Fruit fly (Drosophila melanogaster) whole organism, embryonic: ENCODE measurements around the gene slmo.

ENCODE experiments used
- Atf3 ChIP-seq: fragments of 200-800 bp; sonication (Bioruptor generic); optimal IDR thresholded peaks from 3 replicates; lab custom pipeline; 2016; ENCODE audit warnings: missing biosample characterization, missing genetic modification characterization
- CG11247 ChIP-seq: fragments of 200-800 bp; sonication (Bioruptor generic); IDR thresholded peaks from 2 replicates; pipeline ENCODE4 v1.3.6; 2022; ENCODE audit warnings: missing biosample characterization, missing genetic modification characterization
- CG11398 ChIP-seq: fragments of 200-800 bp; sonication (Bioruptor generic); optimal IDR thresholded peaks from 2 replicates; lab custom pipeline; 2016; ENCODE audit warnings: missing biosample characterization, missing genetic modification characterization
- CG11723 ChIP-seq: fragments of 200-800 bp; sonication (Bioruptor generic); optimal IDR thresholded peaks from 2 replicates; lab custom pipeline; 2017; ENCODE audit warnings: missing biosample characterization, mild to moderate bottlenecking, missing genetic modification characterization
- CG12219 ChIP-seq: fragments of 200-800 bp; sonication (Bioruptor generic); optimal IDR thresholded peaks from 3 replicates; lab custom pipeline; 2018; ENCODE audit warnings: missing biosample characterization, mild to moderate bottlenecking, missing genetic modification characterization
- CG1233 ChIP-seq: fragments of 200-800 bp; sonication (Bioruptor generic); optimal IDR thresholded peaks from 4 replicates; lab custom pipeline; 2018; ENCODE audit warnings: missing biosample characterization, mild to moderate bottlenecking, missing genetic modification characterization
- CG13624 ChIP-seq: fragments of 200-800 bp; sonication (Bioruptor generic); optimal IDR thresholded peaks from 2 replicates; lab custom pipeline; 2016; ENCODE audit warnings: missing biosample characterization, missing genetic modification characterization
- CG13894 ChIP-seq: fragments of 200-800 bp; sonication (Bioruptor generic); optimal IDR thresholded peaks from 3 replicates; lab custom pipeline; 2018; ENCODE audit warnings: missing biosample characterization, mild to moderate bottlenecking, missing genetic modification characterization, moderate library complexity
- CG17361 ChIP-seq: fragments of 200-800 bp; sonication (Bioruptor generic); IDR thresholded peaks from 3 replicates; pipeline ENCODE4 v1.3.6; 2022; ENCODE audit warnings: missing biosample characterization, missing genetic modification characterization
- CG18476 ChIP-seq: fragments of 200-800 bp; sonication (Bioruptor generic); optimal IDR thresholded peaks from 2 replicates; lab custom pipeline; 2016; ENCODE audit warnings: missing biosample characterization, mild to moderate bottlenecking, missing genetic modification characterization
- CG31388 ChIP-seq: fragments of 200-800 bp; sonication (Bioruptor generic); optimal IDR thresholded peaks from 2 replicates; lab custom pipeline; 2016; ENCODE audit warnings: missing biosample characterization, missing genetic modification characterization
- CG32532 ChIP-seq: fragments of 200-800 bp; sonication (Bioruptor generic); IDR thresholded peaks from 2 replicates; pipeline ENCODE4 v1.3.6; 2022; ENCODE audit warnings: missing biosample characterization, missing genetic modification characterization
- CG3995 ChIP-seq: fragments of 200-800 bp; sonication (Bioruptor generic); optimal IDR thresholded peaks from 3 replicates; lab custom pipeline; 2016; ENCODE audit warnings: missing biosample characterization, missing genetic modification characterization
- CG42726 ChIP-seq: fragments of 200-800 bp; sonication (Bioruptor generic); IDR thresholded peaks from 2 replicates; pipeline ENCODE4 v1.3.6; 2022; ENCODE audit warnings: missing biosample characterization, missing genetic modification characterization; ENCODE audit not compliant: partially characterized antibody
- CG43689 ChIP-seq: fragments of 200-800 bp; sonication (Bioruptor generic); IDR thresholded peaks from 2 replicates; pipeline ENCODE4 v1.3.6; 2022; ENCODE audit warnings: missing biosample characterization, missing genetic modification characterization
- CG4854 ChIP-seq: fragments of 200-800 bp; sonication (Bioruptor generic); optimal IDR thresholded peaks from 2 replicates; lab custom pipeline; 2016; ENCODE audit warnings: missing biosample characterization, missing genetic modification characterization, inconsistent platforms
- CG6689 ChIP-seq: fragments of 200-800 bp; sonication (Bioruptor generic); IDR thresholded peaks from 2 replicates; pipeline ENCODE4 v1.3.6; 2022; ENCODE audit warnings: missing biosample characterization, missing genetic modification characterization
- CG7357 ChIP-seq: fragments of 200-800 bp; sonication (Bioruptor generic); IDR thresholded peaks from 3 replicates; pipeline ENCODE4 v1.3.6; 2022; ENCODE audit warnings: missing biosample characterization, missing genetic modification characterization
- CG7745 ChIP-seq: fragments of 200-800 bp; sonication (Bioruptor generic); optimal IDR thresholded peaks from 2 replicates; lab custom pipeline; 2018; ENCODE audit warnings: missing biosample characterization, mild to moderate bottlenecking, missing genetic modification characterization, moderate library complexity
- Chrac-16 ChIP-seq: fragments of 200-800 bp; sonication (Bioruptor generic); optimal IDR thresholded peaks from 3 replicates; lab custom pipeline; 2016; ENCODE audit warnings: missing biosample characterization, missing genetic modification characterization
- Dip2 ChIP-seq: fragments of 200-800 bp; sonication (Bioruptor generic); IDR thresholded peaks from 2 replicates; pipeline ENCODE4 v1.3.6; 2022; ENCODE audit warnings: missing biosample characterization, missing genetic modification characterization
- Dll ChIP-seq: fragments of 200-800 bp; sonication (Bioruptor generic); IDR thresholded peaks from 4 replicates; pipeline ENCODE4 v1.3.6; 2022; ENCODE audit warnings: missing biosample characterization, missing genetic modification characterization; ENCODE audit not compliant: partially characterized antibody
- ERR ChIP-seq: fragments of 200-800 bp; sonication (Bioruptor generic); optimal IDR thresholded peaks from 2 replicates; lab custom pipeline; 2016; ENCODE audit warnings: missing biosample characterization, missing genetic modification characterization
- GATAe ChIP-seq: fragments of 200-800 bp; sonication (Bioruptor generic); conservative IDR thresholded peaks from 2 replicates; pipeline ENCODE4 v1.3.6; 2022; ENCODE audit warnings: missing biosample characterization, missing genetic modification characterization
- Gsc ChIP-seq: fragments of 200-800 bp; sonication (Bioruptor generic); IDR thresholded peaks from 2 replicates; pipeline ENCODE4 v1.3.6; 2022; ENCODE audit warnings: missing biosample characterization, missing genetic modification characterization
- Hey ChIP-seq: fragments of 200-800 bp; sonication (Bioruptor generic); optimal IDR thresholded peaks from 3 replicates; lab custom pipeline; 2018; ENCODE audit warnings: missing biosample characterization, mild to moderate bottlenecking, missing genetic modification characterization
- Med ChIP-seq: fragments of 200-800 bp; sonication (Bioruptor generic); peaks from one replicate; lab custom pipeline; 2016; ENCODE audit warnings: missing biosample characterization, missing genetic modification characterization, mild to moderate bottlenecking, inconsistent platforms, moderate library complexity
- Myb ChIP-seq: fragments of 200-800 bp; sonication (Bioruptor generic); optimal IDR thresholded peaks from 2 replicates; lab custom pipeline; 2016; ENCODE audit warnings: missing biosample characterization, missing genetic modification characterization
- NC2α ChIP-seq: fragments of 200-800 bp; sonication (Bioruptor generic); optimal IDR thresholded peaks from 2 replicates; lab custom pipeline; 2016; ENCODE audit warnings: missing biosample characterization, missing genetic modification characterization
- NK7.1 ChIP-seq: fragments of 200-800 bp; sonication (Bioruptor generic); optimal IDR thresholded peaks from 3 replicates; lab custom pipeline; 2016; ENCODE audit warnings: missing biosample characterization, missing genetic modification characterization
- Sin3A ChIP-seq: fragments of >200 bp; optimal IDR thresholded peaks from 2 replicates; lab custom pipeline; 2018
- Spps ChIP-seq: fragments of 200-800 bp; sonication (Bioruptor generic); optimal IDR thresholded peaks from 2 replicates; lab custom pipeline; 2018; ENCODE audit warnings: missing biosample characterization, mild to moderate bottlenecking, missing genetic modification characterization
- ac ChIP-seq: fragments of 200-800 bp; sonication (Bioruptor generic); optimal IDR thresholded peaks from 3 replicates; lab custom pipeline; 2017; ENCODE audit warnings: missing biosample characterization, mild to moderate bottlenecking, missing genetic modification characterization
- bcd ChIP-seq: fragments of 200-800 bp; sonication (Bioruptor generic); optimal IDR thresholded peaks from 2 replicates; lab custom pipeline; 2017; ENCODE audit warnings: missing biosample characterization, mild to moderate bottlenecking, missing genetic modification characterization
- cg ChIP-seq: fragments of 200-800 bp; sonication (Bioruptor generic); optimal IDR thresholded peaks from 3 replicates; lab custom pipeline; 2019; ENCODE audit warnings: missing biosample characterization, mild to moderate bottlenecking, missing genetic modification characterization, moderate library complexity
- chm ChIP-seq: fragments of 200-800 bp; sonication (Bioruptor generic); IDR thresholded peaks from 2 replicates; pipeline ENCODE4 v1.3.6; 2022; ENCODE audit warnings: missing biosample characterization, missing genetic modification characterization
- croc ChIP-seq: fragments of 200-800 bp; sonication (Bioruptor generic); conservative IDR thresholded peaks from 3 replicates; pipeline ENCODE4 v1.3.6; 2022; ENCODE audit warnings: missing biosample characterization, missing genetic modification characterization
- danr ChIP-seq: fragments of 200-800 bp; sonication (Bioruptor generic); IDR thresholded peaks from 2 replicates; pipeline ENCODE4 v1.3.6; 2022; ENCODE audit warnings: missing biosample characterization, missing genetic modification characterization
- ftz-f1 ChIP-seq: fragments of 200-800 bp; sonication (Bioruptor generic); optimal IDR thresholded peaks from 2 replicates; lab custom pipeline; 2016; ENCODE audit warnings: missing biosample characterization, missing genetic modification characterization
- grau ChIP-seq: fragments of 200-800 bp; optimal IDR thresholded peaks from 3 replicates; lab custom pipeline; 2019; ENCODE audit warnings: missing biosample characterization, mild to moderate bottlenecking, missing genetic modification characterization, moderate library complexity
- mld ChIP-seq: fragments of 200-800 bp; sonication (Bioruptor generic); IDR thresholded peaks from 3 replicates; pipeline ENCODE4 v1.3.6; 2022; ENCODE audit warnings: missing biosample characterization, missing genetic modification characterization; ENCODE audit not compliant: partially characterized antibody
- pho ChIP-seq: fragments of 200-800 bp; sonication (Bioruptor generic); optimal IDR thresholded peaks from 2 replicates; lab custom pipeline; 2016; ENCODE audit warnings: missing biosample characterization, missing genetic modification characterization
- ro ChIP-seq: fragments of 200-800 bp; sonication (Bioruptor generic); IDR thresholded peaks from 2 replicates; pipeline ENCODE4 v1.3.6; 2022; ENCODE audit warnings: missing biosample characterization, missing genetic modification characterization
- salm ChIP-seq: fragments of 200-800 bp; sonication (Bioruptor generic); optimal IDR thresholded peaks from 2 replicates; lab custom pipeline; 2018; ENCODE audit warnings: missing biosample characterization, mild to moderate bottlenecking, missing genetic modification characterization
- sc ChIP-seq, 3 experiments: fragments of >200 bp in 2 of 3; fragments of 200-800 bp in 1 of 3; sonication (Bioruptor generic) in 1 of 3; optimal IDR thresholded peaks; 2 replicates in 2 of 3; 3 replicates in 1 of 3; lab custom pipeline; 2017; ENCODE audit warnings: mild to moderate bottlenecking in 1 of 3, missing biosample characterization in 1 of 3, missing genetic modification characterization in 1 of 3, missing genetic modification reagents in 1 of 3
- shn ChIP-seq: fragments of 200-800 bp; sonication (Bioruptor generic); optimal IDR thresholded peaks from 3 replicates; lab custom pipeline; 2016; ENCODE audit warnings: missing biosample characterization, missing genetic modification characterization
- sim ChIP-seq: fragments of 200-800 bp; sonication (Bioruptor generic); IDR thresholded peaks from 2 replicates; pipeline ENCODE4 v1.3.6; 2022; ENCODE audit warnings: missing biosample characterization, missing genetic modification characterization
- sug ChIP-seq: fragments of 200-800 bp; optimal IDR thresholded peaks from 2 replicates; lab custom pipeline; 2019; ENCODE audit warnings: missing biosample characterization, mild to moderate bottlenecking, missing genetic modification characterization, moderate library complexity
- tap ChIP-seq: fragments of 200-800 bp; optimal IDR thresholded peaks from 3 replicates; lab custom pipeline; 2019; ENCODE audit warnings: missing biosample characterization, mild to moderate bottlenecking, missing genetic modification characterization, moderate library complexity
- yki ChIP-seq: fragments of >200 bp; optimal IDR thresholded peaks from 3 replicates; lab custom pipeline; 2018
- zf30C ChIP-seq: fragments of 200-800 bp; sonication (Bioruptor generic); optimal IDR thresholded peaks from 3 replicates; lab custom pipeline; 2018; ENCODE audit warnings: missing biosample characterization, mild to moderate bottlenecking, missing genetic modification characterization

slmo gene

dm6 chr2L:6051212-6051621, 2.7 kb upstream of the slmo start (continued):
- peak; percentile 95 for TF ChIP-seq pho
- TF ChIP-seq Atf3 (GFP tag; lab: Kevin White, UChicago), result peak; percentile 80
- peak; percentile 94 for TF ChIP-seq salm (tag; lab: Kevin White, UChicago)
- peak; percentile 71 for TF ChIP-seq CG31388 (GFP tag; lab: Kevin White, UChicago)
- peak; percentile 28; the same call in 1 of the 2 replicates for TF ChIP-seq Dip2 (GFP tag; lab: Robert Waterston, UW)
- TF ChIP-seq grau (tag; lab: Kevin White, UChicago), result peak; percentile 96
- TF ChIP-seq CG32532, result peak; percentile 95
- peak; percentile 79 for TF ChIP-seq ac
- peak; percentile 97 for TF ChIP-seq CG13894
- TF ChIP-seq CG18476 (GFP tag; lab: Kevin White, UChicago), result peak; percentile 95
- no peak for TF ChIP-seq CG42726
- TF ChIP-seq Hey (tag; lab: Kevin White, UChicago), result peak; percentile 85
- no peak for TF ChIP-seq Sin3A (lab: Kevin White, UChicago)
- TF ChIP-seq sc (optimal IDR thresholded peaks at IDR 0.05; lab: Kevin White, UChicago), result no peak
- TF ChIP-seq sc (GFP tag; optimal IDR thresholded peaks at IDR 0.05; lab: Kevin White, UChicago), result peak; percentile 78
- peak; percentile 81 for TF ChIP-seq NC2α (GFP tag; lab: Kevin White, UChicago)
- TF ChIP-seq bcd, result peak; percentile 94
- peak; percentile 95 for TF ChIP-seq Spps
- peak; percentile 94 for TF ChIP-seq CG11247 (GFP tag; lab: Robert Waterston, UW)
- peak; percentile 96 for TF ChIP-seq CG1233 (GFP tag; lab: Kevin White, UChicago)
- TF ChIP-seq Chrac-16 (GFP tag; lab: Kevin White, UChicago), result peak; percentile 88
- TF ChIP-seq Gsc (GFP tag; lab: Robert Waterston, UW), result no peak; the same call in 1 of the 2 replicates
- peak; percentile 95 for TF ChIP-seq CG11723 (GFP tag; lab: Kevin White, UChicago)
- TF ChIP-seq ftz-f1 (GFP tag; lab: Kevin White, UChicago), result peak; percentile 79
- TF ChIP-seq CG43689 (GFP tag; lab: Robert Waterston, UW), result peak; percentile 71
- TF ChIP-seq GATAe (GFP tag; lab: Robert Waterston, UW), result peak; percentile 33; the same call in 1 of the 2 replicates
- peak; percentile 40 for TF ChIP-seq CG7745
- TF ChIP-seq sug (tag; lab: Kevin White, UChicago), result peak; percentile 96
- TF ChIP-seq ro (GFP tag; lab: Robert Waterston, UW), result peak; percentile 73
- 0 out of 3 replicates have a peak, but pooled peaks have one; percentile 76 for TF ChIP-seq CG7357 (GFP tag; lab: Robert Waterston, UW)
- TF ChIP-seq CG6689, result peak; percentile 94
- peak; percentile 91 for TF ChIP-seq sim (GFP tag; lab: Robert Waterston, UW)
- TF ChIP-seq CG17361 (GFP tag; lab: Robert Waterston, UW), result no peak; the same call in none of the 3 replicates
- TF ChIP-seq ERR (GFP tag; lab: Kevin White, UChicago), result peak; percentile 95
- TF ChIP-seq mld (GFP tag; lab: Robert Waterston, UW), result no peak
- TF ChIP-seq danr (GFP tag; lab: Robert Waterston, UW), result peak; percentile 37; the same call in 1 of the 2 replicates
- TF ChIP-seq CG13624 (GFP tag; lab: Kevin White, UChicago), result peak; percentile 96
- TF ChIP-seq cg (GFP tag; lab: Kevin White, UChicago), result peak; percentile 93
- peak; percentile 32 for TF ChIP-seq zf30C (GFP tag; lab: Kevin White, UChicago)
- peak; percentile 78 for TF ChIP-seq Myb (GFP tag; lab: Kevin White, UChicago)
- peak; percentile 86 for TF ChIP-seq NK7.1
- peak; percentile 66 for TF ChIP-seq CG3995 (GFP tag; lab: Kevin White, UChicago)
- peak; percentile 79 for TF ChIP-seq shn (GFP tag; lab: Kevin White, UChicago)
- no peak for TF ChIP-seq yki (lab: Kevin White, UChicago)
- peak; percentile 82 for TF ChIP-seq croc (GFP tag; lab: Robert Waterston, UW)
- TF ChIP-seq CG11398 (GFP tag; lab: Kevin White, UChicago), result peak; percentile 95
- peak; percentile 97 for TF ChIP-seq chm
- TF ChIP-seq tap (tag; lab: Kevin White, UChicago), result peak; percentile 97
- peak; percentile 95 for TF ChIP-seq CG4854 (GFP tag; lab: Kevin White, UChicago)
- TF ChIP-seq CG12219 (GFP tag; lab: Kevin White, UChicago), result peak; percentile 99
- TF ChIP-seq Dll (GFP tag; lab: Robert Waterston, UW), result no peak
- peak; percentile 100 for TF ChIP-seq Med (GFP tag; lab: Kevin White, UChicago)
